Worm (Caenorhabditis elegans): Measurements from ENCODE around the gene F09C6.14.

ce11 chrV:16909871-16910270 is 29.1 kb downstream of the F09C6.14 start, which contains the start of gene F09C6.16:
- no peak for TF ChIP-seq ztf-23 (GFP tag; IDR thresholded peaks at IDR 0.05)
- no peak for TF ChIP-seq tab-1 (GFP tag; IDR thresholded peaks at IDR 0.05)
- no peak for TF ChIP-seq ztf-29 (GFP tag; IDR thresholded peaks at IDR 0.05)
- TF ChIP-seq cog-1 (tag; optimal IDR thresholded peaks at IDR 0.05) = no peak
- TF ChIP-seq flt-1 (GFP tag; IDR thresholded peaks at IDR 0.05) = no peak
- no peak for TF ChIP-seq klf-2 (GFP tag; conservative IDR thresholded peaks at IDR 0.05)
- no peak for TF ChIP-seq T22C8.4 (GFP tag; IDR thresholded peaks at IDR 0.05)
- no peak for TF ChIP-seq ref-1 (GFP tag; conservative IDR thresholded peaks at IDR 0.05)

All from whole organism, midembryonic.